Worm (Caenorhabditis elegans): ENCODE results near the gene F08H9.2.

DNA sequence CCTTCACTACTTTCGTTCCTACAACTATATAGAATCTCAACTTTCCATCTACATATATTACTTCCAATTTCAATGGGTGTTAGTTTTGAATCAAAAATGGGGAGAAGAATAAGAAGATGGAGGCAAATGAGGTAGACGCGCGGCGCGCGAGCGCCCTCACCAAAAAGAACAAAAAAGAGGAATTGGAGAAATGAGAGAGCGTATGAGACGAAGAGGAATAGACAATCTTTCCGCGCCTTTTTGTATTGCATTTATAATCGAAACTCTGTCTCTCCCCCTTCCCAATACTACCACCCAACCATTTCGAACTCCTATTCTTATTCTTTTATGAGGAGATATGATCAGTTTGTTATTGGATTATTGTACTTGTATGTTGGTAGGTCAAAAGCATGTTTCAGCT lies 40.1 kb downstream of the F08H9.2 start:
- TF ChIP-seq elt-3 (tag; optimal IDR thresholded peaks at IDR 0.05), result no peak
- no peak for TF ChIP-seq nhr-23 (tag; optimal IDR thresholded peaks at IDR 0.05)

Data from whole organism, L2 larva.